Fruit fly (Drosophila melanogaster): ENCODE data around the gene JhI-21.

Gene JhI-21

DNA sequence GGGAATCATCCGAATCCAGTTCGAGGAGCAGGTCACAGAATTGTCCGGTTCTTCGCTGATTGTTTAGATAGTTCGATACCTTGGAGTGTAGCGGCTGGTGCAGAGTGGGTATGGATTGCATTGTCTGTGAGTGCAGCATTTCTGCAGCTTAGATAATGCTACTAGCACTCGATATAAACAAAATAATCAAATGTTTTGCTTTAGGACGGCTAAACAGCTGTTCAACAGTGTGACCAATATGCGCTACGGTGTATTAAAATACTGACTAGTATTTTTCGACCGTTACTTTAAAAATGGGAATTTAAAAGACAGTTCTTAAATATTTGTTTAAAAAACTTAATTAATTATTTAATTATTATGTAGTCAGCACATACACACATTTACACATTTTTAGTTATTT, 7.1 kb downstream of the JhI-21 start, which contains the start of gene Plzf (continued):
- no peak for TF ChIP-seq CG14014 (GFP tag; IDR thresholded peaks at IDR 0.05)
- no peak for TF ChIP-seq eyg (GFP tag; optimal IDR thresholded peaks at IDR 0.05)
- TF ChIP-seq az2 (GFP tag; optimal IDR thresholded peaks at IDR 0.05) = no peak
- TF ChIP-seq tin (GFP tag; optimal IDR thresholded peaks at IDR 0.05) = no peak
- TF ChIP-seq so (GFP tag; IDR thresholded peaks at IDR 0.05) = no peak
- TF ChIP-seq Bgb (GFP tag; IDR thresholded peaks at IDR 0.05; ENCODE audit: partially characterized antibody) = 0 out of 2 replicates have a peak, but pooled peaks have one; percentile 15
- no peak for TF ChIP-seq Elba2 (GFP tag; optimal IDR thresholded peaks at IDR 0.05)
- TF ChIP-seq Dp (GFP tag; optimal IDR thresholded peaks at IDR 0.05) = peak; percentile 35
- TF ChIP-seq gfzf (GFP tag; optimal IDR thresholded peaks at IDR 0.05) = peak; percentile 57
- TF ChIP-seq pzg (GFP tag; optimal IDR thresholded peaks at IDR 0.05) = peak; percentile 43
- no peak for TF ChIP-seq zf30C (GFP tag; optimal IDR thresholded peaks at IDR 0.05)
- TF ChIP-seq crp (GFP tag; optimal IDR thresholded peaks at IDR 0.05) = peak; percentile 59 to 91
- no peak for TF ChIP-seq en (GFP tag; optimal IDR thresholded peaks at IDR 0.05)
- no peak for TF ChIP-seq ERR (GFP tag; optimal IDR thresholded peaks at IDR 0.05)
- peak; percentile 18 for TF ChIP-seq CG10267 (tag; optimal IDR thresholded peaks at IDR 0.05)
- TF ChIP-seq CkIIα-i1 (GFP tag; IDR thresholded peaks at IDR 0.05) = no peak
- TF ChIP-seq eve (GFP tag; optimal IDR thresholded peaks at IDR 0.05) = no peak
- no peak for TF ChIP-seq CG10543 (GFP tag; optimal IDR thresholded peaks at IDR 0.05)
- no peak for TF ChIP-seq CG18262 (tag; optimal IDR thresholded peaks at IDR 0.05)
- TF ChIP-seq CG9797 (GFP tag; optimal IDR thresholded peaks at IDR 0.05) = peak; percentile 66
- TF ChIP-seq ham (GFP tag; IDR thresholded peaks at IDR 0.05) = no peak
- no peak for TF ChIP-seq unpg (GFP tag; optimal IDR thresholded peaks at IDR 0.05)
- TF ChIP-seq CG13424 (tag; optimal IDR thresholded peaks at IDR 0.05) = no peak

DNA sequence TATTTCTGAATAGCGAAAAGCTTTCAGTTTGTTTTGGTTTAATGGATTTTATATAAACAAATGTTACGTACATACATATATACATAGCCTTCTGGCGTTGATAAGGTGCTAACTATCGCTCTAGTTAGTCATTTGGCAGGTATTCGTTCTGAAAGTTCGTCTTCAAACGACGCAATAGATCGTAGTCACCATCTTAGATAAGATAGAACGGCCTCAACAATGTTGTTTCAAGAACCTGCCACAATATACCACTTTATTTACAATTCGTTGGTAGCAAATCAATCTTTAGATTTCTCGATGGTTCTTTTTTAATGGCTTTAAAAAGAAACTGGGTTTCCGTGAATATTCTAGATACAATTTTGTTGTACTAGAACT, 9.0 kb downstream of the JhI-21 start:
- TF ChIP-seq repo (GFP tag; optimal IDR thresholded peaks at IDR 0.05) = no peak
- TF ChIP-seq exex (tag; optimal IDR thresholded peaks at IDR 0.05) = peak; percentile 80
- no peak for TF ChIP-seq CG12659 (GFP tag; optimal IDR thresholded peaks at IDR 0.05)
- peak; percentile 34; the same call in 1 of the 2 replicates for TF ChIP-seq CG14441 (GFP tag; IDR thresholded peaks at IDR 0.05)
- peak; percentile 75 for TF ChIP-seq CG13624 (GFP tag; optimal IDR thresholded peaks at IDR 0.05)
- peak; percentile 98 for TF ChIP-seq grn (GFP tag; optimal IDR thresholded peaks at IDR 0.05)
- TF ChIP-seq sd (tag; optimal IDR thresholded peaks at IDR 0.05) = peak; percentile 98
- peak; percentile 21 for TF ChIP-seq sug (tag; optimal IDR thresholded peaks at IDR 0.05)
- TF ChIP-seq tup (GFP tag; optimal IDR thresholded peaks at IDR 0.05) = no peak
- TF ChIP-seq CG6854 (GFP tag; optimal IDR thresholded peaks at IDR 0.05) = peak; percentile 29
- TF ChIP-seq mirr (GFP tag; optimal IDR thresholded peaks at IDR 0.05) = peak; percentile 42
- no peak for TF ChIP-seq tll (GFP tag; optimal IDR thresholded peaks at IDR 0.05)
- TF ChIP-seq Deaf1 (tag; optimal IDR thresholded peaks at IDR 0.05) = peak; percentile 8

DNA sequence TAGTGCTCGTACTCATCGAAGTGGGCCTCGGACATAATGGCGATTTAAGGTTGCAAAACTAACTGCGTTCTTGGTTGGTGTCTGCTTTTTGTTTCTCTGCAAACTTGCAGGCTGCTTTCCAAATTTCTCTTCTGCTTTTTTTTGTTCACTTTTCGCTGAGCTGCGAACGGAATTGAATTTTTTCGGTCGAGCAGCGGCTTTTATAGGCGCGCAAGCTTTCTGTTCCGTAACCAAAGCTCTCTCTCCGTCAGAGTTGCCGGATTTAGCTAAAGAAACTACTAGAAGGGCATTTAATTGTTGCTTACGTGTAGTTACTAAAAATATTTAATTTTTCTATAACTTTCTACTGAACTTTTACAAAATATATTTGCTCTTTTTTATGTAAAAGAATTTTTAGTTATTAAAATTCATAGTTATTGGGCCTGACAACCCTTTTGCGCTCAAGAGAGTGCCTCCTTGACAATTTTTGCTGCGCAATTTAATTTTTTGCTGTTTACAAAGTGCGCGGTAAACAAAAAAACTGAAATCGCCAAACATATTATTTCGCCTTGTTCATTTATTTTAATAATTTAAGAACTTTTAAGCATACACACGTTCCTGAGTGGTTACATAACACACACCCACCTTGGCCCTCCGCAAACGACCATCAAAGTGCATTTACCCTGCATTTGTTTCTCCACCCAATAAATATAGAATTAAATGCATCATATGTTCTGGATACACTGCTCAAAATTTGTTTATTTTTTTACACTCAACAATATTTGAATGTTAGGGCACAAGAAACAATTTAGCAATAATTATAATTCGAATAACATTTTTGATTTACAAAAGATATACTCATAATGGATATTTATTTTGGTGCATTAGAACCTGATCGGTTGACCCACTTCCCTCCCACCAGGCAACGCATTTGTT, 9.6 kb downstream of the JhI-21 start, which contains the start of gene CG6770:
Gene CG6770, minus strand, starts transcription at position 178 of the 915 bp plus-strand sequence.
- peak; percentile 61; the same call in 1 of the 2 replicates for TF ChIP-seq MBD-R2 (GFP tag; IDR thresholded peaks at IDR 0.05)
- TF ChIP-seq CG32532 (GFP tag; IDR thresholded peaks at IDR 0.05) = peak; percentile 92
- peak; percentile 87 for TF ChIP-seq gem (tag; optimal IDR thresholded peaks at IDR 0.05)
- peak; percentile 46 to 75 for TF ChIP-seq bsh (GFP tag; optimal IDR thresholded peaks at IDR 0.05)
- TF ChIP-seq Gsc (GFP tag; IDR thresholded peaks at IDR 0.05) = no peak
- TF ChIP-seq Sox100B (GFP tag; optimal IDR thresholded peaks at IDR 0.05) = peak; percentile 84
- TF ChIP-seq CG13894 (tag; optimal IDR thresholded peaks at IDR 0.05) = peak; percentile 92
- TF ChIP-seq grau (tag; optimal IDR thresholded peaks at IDR 0.05) = peak; percentile 88
- TF ChIP-seq gce (GFP tag; IDR thresholded peaks at IDR 0.05) = peak; percentile 71
- TF ChIP-seq pum (GFP tag; optimal IDR thresholded peaks at IDR 0.05) = no peak
- TF ChIP-seq CG18476 (GFP tag; optimal IDR thresholded peaks at IDR 0.05) = peak; percentile 70
- no peak for TF ChIP-seq hb (GFP tag; IDR thresholded peaks at IDR 0.05; ENCODE audit: partially characterized antibody)
